Fruit fly (Drosophila melanogaster) whole organism, embryonic: ENCODE results near the gene Exd2.

ENCODE experiments used
- Bdp1 ChIP-seq: fragments of 200-800 bp; sonication (Bioruptor generic); optimal IDR thresholded peaks from 3 replicates; lab custom pipeline; 2016; ENCODE audit warnings: missing biosample characterization, missing genetic modification characterization
- Bgb ChIP-seq: fragments of 200-800 bp; sonication (Bioruptor generic); IDR thresholded peaks from 2 replicates; pipeline ENCODE4 v1.3.6; 2022; ENCODE audit warnings: missing biosample characterization, missing genetic modification characterization; ENCODE audit not compliant: partially characterized antibody
- CG10366 ChIP-seq: fragments of 200-800 bp; sonication (Bioruptor generic); IDR thresholded peaks from 2 replicates; pipeline ENCODE4 v1.3.6; 2022; ENCODE audit warnings: missing biosample characterization, missing genetic modification characterization
- CG11398 ChIP-seq: fragments of 200-800 bp; sonication (Bioruptor generic); optimal IDR thresholded peaks from 2 replicates; lab custom pipeline; 2016; ENCODE audit warnings: missing biosample characterization, missing genetic modification characterization
- CG12219 ChIP-seq: fragments of 200-800 bp; sonication (Bioruptor generic); optimal IDR thresholded peaks from 3 replicates; lab custom pipeline; 2018; ENCODE audit warnings: missing biosample characterization, mild to moderate bottlenecking, missing genetic modification characterization
- CG13424 ChIP-seq: fragments of 200-800 bp; sonication (Bioruptor generic); optimal IDR thresholded peaks from 2 replicates; lab custom pipeline; 2019; ENCODE audit warnings: missing biosample characterization, mild to moderate bottlenecking, missing genetic modification characterization, moderate library complexity
- CG14050 ChIP-seq: fragments of 200-800 bp; sonication (Bioruptor generic); IDR thresholded peaks from 3 replicates; pipeline ENCODE4 v1.3.6; 2022; ENCODE audit warnings: missing biosample characterization, missing genetic modification characterization
- CG17186 ChIP-seq: fragments of 200-800 bp; sonication (Bioruptor generic); optimal IDR thresholded peaks from 3 replicates; lab custom pipeline; 2017; ENCODE audit warnings: missing biosample characterization, missing genetic modification reagents, missing genetic modification characterization
- CG17328 ChIP-seq: fragments of 200-800 bp; sonication (Bioruptor generic); IDR thresholded peaks from 2 replicates; pipeline ENCODE4 v1.3.6; 2022; ENCODE audit warnings: missing biosample characterization, missing genetic modification characterization
- CG17359 ChIP-seq: fragments of 200-800 bp; sonication (Bioruptor generic); optimal IDR thresholded peaks from 3 replicates; lab custom pipeline; 2018; ENCODE audit warnings: missing biosample characterization, mild to moderate bottlenecking, missing genetic modification characterization, moderate library complexity
- CG17361 ChIP-seq: fragments of 200-800 bp; sonication (Bioruptor generic); IDR thresholded peaks from 3 replicates; pipeline ENCODE4 v1.3.6; 2022; ENCODE audit warnings: missing biosample characterization, missing genetic modification characterization
- CG17568 ChIP-seq: fragments of 200-800 bp; sonication (Bioruptor generic); optimal IDR thresholded peaks from 2 replicates; lab custom pipeline; 2018; ENCODE audit warnings: missing biosample characterization, mild to moderate bottlenecking, missing genetic modification characterization, moderate library complexity
- CG17912 ChIP-seq: fragments of 200-800 bp; sonication (Bioruptor generic); optimal IDR thresholded peaks from 2 replicates; lab custom pipeline; 2018; ENCODE audit warnings: missing biosample characterization, mild to moderate bottlenecking, missing genetic modification characterization
- CG18011 ChIP-seq: fragments of 200-800 bp; sonication (Bioruptor generic); optimal IDR thresholded peaks from 2 replicates; lab custom pipeline; 2017; ENCODE audit warnings: missing biosample characterization, missing genetic modification characterization, mild to moderate bottlenecking, moderate library complexity, missing genotype
- CG2889 ChIP-seq: fragments of 200-800 bp; sonication (Bioruptor generic); IDR thresholded peaks from 3 replicates; pipeline ENCODE4 v1.3.6; 2022; ENCODE audit warnings: missing biosample characterization, missing genetic modification characterization
- CG30403 ChIP-seq: fragments of 200-800 bp; sonication (Bioruptor generic); optimal IDR thresholded peaks from 3 replicates; lab custom pipeline; 2016; ENCODE audit warnings: missing biosample characterization, missing genetic modification characterization
- CG32772 ChIP-seq: fragments of 200-800 bp; sonication (Bioruptor generic); IDR thresholded peaks from 2 replicates; pipeline ENCODE4 v1.3.6; 2022; ENCODE audit warnings: missing biosample characterization, missing genetic modification characterization
- CG34376 ChIP-seq: fragments of 200-800 bp; sonication (Bioruptor generic); optimal IDR thresholded peaks from 2 replicates; lab custom pipeline; 2018; ENCODE audit warnings: missing biosample characterization, mild to moderate bottlenecking, missing genetic modification characterization
- CG6765 ChIP-seq: fragments of 200-800 bp; sonication (Bioruptor generic); optimal IDR thresholded peaks from 3 replicates; lab custom pipeline; 2017; ENCODE audit warnings: missing biosample characterization, mild to moderate bottlenecking, missing genetic modification characterization
- CG7839 ChIP-seq: fragments of 200-800 bp; sonication (Bioruptor generic); optimal IDR thresholded peaks from 3 replicates; lab custom pipeline; 2018; ENCODE audit warnings: missing biosample characterization, mild to moderate bottlenecking, missing genetic modification characterization, moderate library complexity
- CG8089 ChIP-seq: fragments of 200-800 bp; sonication (Bioruptor generic); optimal IDR thresholded peaks from 3 replicates; lab custom pipeline; 2016; ENCODE audit warnings: missing biosample characterization, missing genetic modification characterization
- CG8388 ChIP-seq: fragments of 200-800 bp; sonication (Bioruptor generic); optimal IDR thresholded peaks from 2 replicates; lab custom pipeline; 2019; ENCODE audit warnings: missing biosample characterization, mild to moderate bottlenecking, missing genetic modification characterization, moderate library complexity
- CG9797 ChIP-seq: fragments of 200-800 bp; sonication (Bioruptor generic); optimal IDR thresholded peaks from 3 replicates; lab custom pipeline; 2018; ENCODE audit warnings: missing biosample characterization, mild to moderate bottlenecking, missing genetic modification characterization
- CTCF ChIP-seq: fragments of 200-800 bp; sonication (Bioruptor generic); optimal IDR thresholded peaks from 2 replicates; lab custom pipeline; 2017; ENCODE audit warnings: missing biosample characterization, mild to moderate bottlenecking, missing genetic modification characterization, moderate library complexity
- Dek ChIP-seq: fragments of 200-800 bp; sonication (Bioruptor generic); optimal IDR thresholded peaks from 3 replicates; lab custom pipeline; 2019; ENCODE audit warnings: missing biosample characterization, mild to moderate bottlenecking, missing genetic modification characterization, moderate library complexity
- Dip3 ChIP-seq: fragments of 200-800 bp; sonication (Bioruptor generic); optimal IDR thresholded peaks from 3 replicates; lab custom pipeline; 2016; ENCODE audit warnings: missing biosample characterization, missing genetic modification characterization
- HHEX ChIP-seq: fragments of 200-800 bp; sonication (Bioruptor generic); optimal IDR thresholded peaks from 3 replicates; lab custom pipeline; 2017; ENCODE audit warnings: missing biosample characterization, mild to moderate bottlenecking, missing genetic modification characterization, missing genetic modification reagents
- Hr39 ChIP-seq: fragments of >200 bp; optimal IDR thresholded peaks from 2 replicates; lab custom pipeline; 2017
- Hsf ChIP-seq: fragments of 200-800 bp; sonication (Bioruptor generic); optimal IDR thresholded peaks from 3 replicates; lab custom pipeline; 2016; ENCODE audit warnings: missing biosample characterization, missing genetic modification characterization
- Pdp1 ChIP-seq, 2 experiments: fragments of 200-800 bp; sonication (Bioruptor generic); optimal IDR thresholded peaks; 3 replicates each; lab custom pipeline; 2016; ENCODE audit warnings: missing biosample characterization in 2 of 2, missing genetic modification characterization in 2 of 2, mild to moderate bottlenecking in 1 of 2, moderate library complexity in 1 of 2
- Ptx1 ChIP-seq: fragments of 200-800 bp; sonication (Bioruptor generic); IDR thresholded peaks from 2 replicates; pipeline ENCODE4 v1.3.6; 2022; ENCODE audit warnings: missing biosample characterization, missing genetic modification characterization
- Sox102F ChIP-seq: fragments of 200-800 bp; sonication (Bioruptor generic); optimal IDR thresholded peaks from 2 replicates; lab custom pipeline; 2018; ENCODE audit warnings: missing biosample characterization, mild to moderate bottlenecking, missing genetic modification characterization, moderate library complexity
- Ssrp ChIP-seq: fragments of 200-800 bp; sonication (Bioruptor generic); optimal IDR thresholded peaks from 2 replicates; lab custom pipeline; 2018; ENCODE audit warnings: missing biosample characterization, mild to moderate bottlenecking, missing genetic modification characterization, moderate library complexity
- Trl ChIP-seq, 3 experiments: fragments of >200 bp in 2 of 3; fragments of 200-800 bp in 1 of 3; sonication (Bioruptor generic) in 1 of 3; optimal IDR thresholded peaks; 2 replicates in 1 of 3; 3 replicates in 2 of 3; lab custom pipeline; 2016 to 2017; ENCODE audit warnings: missing biosample characterization in 1 of 3, missing genetic modification characterization in 1 of 3
- crp ChIP-seq, 2 experiments: fragments of 200-800 bp; sonication (Bioruptor generic); optimal IDR thresholded peaks; 2 replicates in 1 of 2; 3 replicates in 1 of 2; lab custom pipeline; 2017; ENCODE audit warnings: missing biosample characterization in 2 of 2, missing genetic modification characterization in 2 of 2, mild to moderate bottlenecking in 1 of 2, moderate library complexity in 1 of 2
- disco-r ChIP-seq: fragments of 200-800 bp; sonication (Bioruptor generic); optimal IDR thresholded peaks from 2 replicates; lab custom pipeline; 2016; ENCODE audit warnings: missing biosample characterization, missing genetic modification characterization
- fd64A ChIP-seq: fragments of 200-800 bp; sonication (Bioruptor generic); optimal IDR thresholded peaks from 3 replicates; lab custom pipeline; 2018; ENCODE audit warnings: missing biosample characterization, mild to moderate bottlenecking, missing genetic modification characterization
- fru ChIP-seq: fragments of >200 bp; optimal IDR thresholded peaks from 2 replicates; lab custom pipeline; 2017
- gce ChIP-seq: fragments of 200-800 bp; sonication (Bioruptor generic); IDR thresholded peaks from 3 replicates; pipeline ENCODE4 v1.3.6; 2022; ENCODE audit warnings: missing biosample characterization, missing genetic modification characterization
- gcm2 ChIP-seq: fragments of 200-800 bp; sonication (Bioruptor generic); optimal IDR thresholded peaks from 2 replicates; lab custom pipeline; 2016; ENCODE audit warnings: missing biosample characterization, missing genetic modification characterization
- h ChIP-seq: fragments of >200 bp; optimal IDR thresholded peaks from 2 replicates; lab custom pipeline; 2017
- her ChIP-seq: fragments of 200-800 bp; sonication (Bioruptor generic); optimal IDR thresholded peaks from 2 replicates; lab custom pipeline; 2016; ENCODE audit warnings: missing biosample characterization, missing genetic modification characterization
- kah ChIP-seq: fragments of 200-800 bp; sonication (Bioruptor generic); optimal IDR thresholded peaks from 2 replicates; lab custom pipeline; 2018; ENCODE audit warnings: missing biosample characterization, mild to moderate bottlenecking, missing genetic modification characterization
- kay ChIP-seq: fragments of 200-800 bp; sonication (Bioruptor generic); optimal IDR thresholded peaks from 2 replicates; lab custom pipeline; 2016; ENCODE audit warnings: missing biosample characterization, missing genetic modification characterization
- lilli ChIP-seq: fragments of 200-800 bp; sonication (Bioruptor generic); optimal IDR thresholded peaks from 3 replicates; lab custom pipeline; 2016; ENCODE audit warnings: missing biosample characterization, missing genetic modification characterization
- maf-S ChIP-seq: fragments of 200-800 bp; sonication (Bioruptor generic); optimal IDR thresholded peaks from 2 replicates; lab custom pipeline; 2016; ENCODE audit warnings: missing biosample characterization, missing genetic modification characterization
- pho ChIP-seq: fragments of 200-800 bp; sonication (Bioruptor generic); optimal IDR thresholded peaks from 2 replicates; lab custom pipeline; 2016; ENCODE audit warnings: missing biosample characterization, missing genetic modification characterization
- pros ChIP-seq: fragments of 200-800 bp; sonication (Bioruptor generic); optimal IDR thresholded peaks from 3 replicates; lab custom pipeline; 2019; ENCODE audit warnings: missing biosample characterization, mild to moderate bottlenecking, missing genetic modification characterization, moderate library complexity
- ro ChIP-seq: fragments of 200-800 bp; sonication (Bioruptor generic); IDR thresholded peaks from 2 replicates; pipeline ENCODE4 v1.3.6; 2022; ENCODE audit warnings: missing biosample characterization, missing genetic modification characterization
- zfh1 ChIP-seq: fragments of 200-800 bp; sonication (Bioruptor generic); IDR thresholded peaks from 3 replicates; pipeline ENCODE4 v1.3.6; 2022; ENCODE audit warnings: missing biosample characterization, missing genetic modification characterization

The Exd2 gene

dm6 chr3R:11435537-11436234, at the start of gene Exd2, which contains the start of gene CG5281 (continued):
- peak in 1 of 2 experiments; percentile 43 for TF ChIP-seq Pdp1 (GFP tag; optimal IDR thresholded peaks at IDR 0.05; lab: Kevin White, UChicago)
- peak; percentile 39 for TF ChIP-seq CG8388 (GFP tag; lab: Kevin White, UChicago)
- TF ChIP-seq Trl (optimal IDR thresholded peaks at IDR 0.05; lab: Kevin White, UChicago) = no peak
- peak; percentile 45 for TF ChIP-seq Trl (GFP tag; optimal IDR thresholded peaks at IDR 0.05; lab: Kevin White, UChicago)
- peak; percentile 24 for TF ChIP-seq her (GFP tag; lab: Kevin White, UChicago)
- TF ChIP-seq CG13424 (tag; lab: Kevin White, UChicago) = peak; percentile 66
- TF ChIP-seq kah (GFP tag; lab: Kevin White, UChicago) = no peak
- TF ChIP-seq CG7839 (tag; lab: Kevin White, UChicago) = peak; percentile 43
- TF ChIP-seq CG12219 = peak; percentile 30
- no peak for TF ChIP-seq ro (GFP tag; lab: Robert Waterston, UW)
- peak; percentile 12 for TF ChIP-seq CG6765 (GFP tag; lab: Kevin White, UChicago)
- TF ChIP-seq disco-r (GFP tag; lab: Kevin White, UChicago) = peak; percentile 15
- peak; percentile 46 for TF ChIP-seq kay (GFP tag; lab: Kevin White, UChicago)
- peak; percentile 68 for TF ChIP-seq CG30403 (GFP tag; lab: Kevin White, UChicago)
- TF ChIP-seq Hr39 = no peak
- peak; percentile 13 for TF ChIP-seq CTCF (GFP tag; lab: Kevin White, UChicago)
- TF ChIP-seq h (lab: Kevin White, UChicago) = no peak
- TF ChIP-seq CG14050 (GFP tag; lab: Robert Waterston, UW) = 0 out of 3 replicates have a peak, but pooled peaks have one; percentile 23
- TF ChIP-seq gce = no peak
- no peak for TF ChIP-seq gcm2
- TF ChIP-seq CG34376 (GFP tag; lab: Kevin White, UChicago) = peak; percentile 24
- no peak for TF ChIP-seq pros
- no peak for TF ChIP-seq CG2889 (GFP tag; lab: Robert Waterston, UW)
- TF ChIP-seq Bdp1 (GFP tag; lab: Kevin White, UChicago) = peak; percentile 27
- no peak; the same call in 1 of the 2 replicates for TF ChIP-seq CG32772 (GFP tag; lab: Robert Waterston, UW)
- peak; percentile 60 to 93 for TF ChIP-seq crp (GFP tag; optimal IDR thresholded peaks at IDR 0.05; lab: Kevin White, UChicago)
- peak; percentile 5 for TF ChIP-seq maf-S (GFP tag; lab: Kevin White, UChicago)
- peak; percentile 70 for TF ChIP-seq Sox102F (GFP tag; lab: Kevin White, UChicago)
- peak; percentile 36 for TF ChIP-seq CG9797 (GFP tag; lab: Kevin White, UChicago)
- peak; percentile 77 for TF ChIP-seq lilli (GFP tag; lab: Kevin White, UChicago)
- TF ChIP-seq Hsf (GFP tag; lab: Kevin White, UChicago) = peak; percentile 67
- peak; percentile 32 for TF ChIP-seq Ssrp (tag; lab: Kevin White, UChicago)
- TF ChIP-seq CG17186 (GFP tag; lab: Kevin White, UChicago) = no peak
- peak; percentile 61 for TF ChIP-seq CG17912 (GFP tag; lab: Kevin White, UChicago)
- 0 out of 2 replicates have a peak, but pooled peaks have one; percentile 40 for TF ChIP-seq CG17328
- peak; percentile 43 for TF ChIP-seq CG18011 (GFP tag; lab: Kevin White, UChicago)
- TF ChIP-seq Dek = no peak
- no peak for TF ChIP-seq CG17568 (GFP tag; lab: Kevin White, UChicago)
- TF ChIP-seq CG17359 (tag; lab: Kevin White, UChicago) = peak; percentile 53
- TF ChIP-seq CG17361 (GFP tag; lab: Robert Waterston, UW) = peak; percentile 64; the same call in 2 of the 3 replicates
- no peak for TF ChIP-seq fd64A (GFP tag; lab: Kevin White, UChicago)
- TF ChIP-seq CG11398 (GFP tag; lab: Kevin White, UChicago) = no peak
- peak; percentile 50 for TF ChIP-seq Dip3 (GFP tag; lab: Kevin White, UChicago)
- TF ChIP-seq HHEX (GFP tag; lab: Kevin White, UChicago) = peak; percentile 45
- peak; percentile 50 for TF ChIP-seq pho (GFP tag; lab: Kevin White, UChicago)
- TF ChIP-seq fru (lab: Kevin White, UChicago) = no peak
- TF ChIP-seq CG10366 = peak; percentile 31; the same call in 1 of the 2 replicates
- peak; percentile 35 for TF ChIP-seq CG8089 (GFP tag; lab: Kevin White, UChicago)
- TF ChIP-seq zfh1 (GFP tag; lab: Robert Waterston, UW) = peak; percentile 46; the same call in 1 of the 3 replicates
- TF ChIP-seq Ptx1 (GFP tag; lab: Robert Waterston, UW) = peak; percentile 37; the same call in 1 of the 2 replicates
- 0 out of 2 replicates have a peak, but pooled peaks have one; percentile 9 for TF ChIP-seq Bgb (GFP tag; lab: Robert Waterston, UW)
